Worm (Caenorhabditis elegans): Measurements from ENCODE around the gene Y110A2AL.6.

DNA sequence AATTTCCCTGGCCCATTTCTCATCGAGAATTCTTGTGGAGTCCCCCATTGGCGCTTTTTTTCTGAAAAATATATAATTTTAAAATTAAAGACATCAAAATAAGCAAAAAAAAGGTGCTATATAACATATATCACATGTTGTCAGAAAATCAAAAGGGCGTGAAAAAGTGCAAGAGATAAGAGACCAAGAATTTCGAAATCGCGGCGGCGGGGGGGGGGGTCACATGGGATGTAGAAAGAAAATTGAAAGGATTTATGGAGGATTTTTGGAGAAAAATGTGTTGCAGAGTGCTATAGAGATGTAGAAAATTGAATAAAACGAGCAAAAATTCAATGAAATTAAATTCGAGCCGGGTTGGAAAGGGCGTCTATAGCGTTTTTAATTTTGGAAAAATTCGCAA, 10.3 kb downstream of the Y110A2AL.6 start, which contains the start of gene K12H6.6:
- TF ChIP-seq unc-39 (tag; optimal IDR thresholded peaks at IDR 0.05) (no peak), nhr-28 (tag; optimal IDR thresholded peaks at IDR 0.05) (peak; percentile 17), mes-2 (tag; optimal IDR thresholded peaks at IDR 0.05; ENCODE audit: poor library complexity, severe bottlenecking) (no peak), D1046.2 (GFP tag; IDR thresholded peaks at IDR 0.05) (no peak), fkh-10 (GFP tag; optimal IDR thresholded peaks at IDR 0.05) (no peak)
